Fruit fly (Drosophila melanogaster) whole organism, embryonic: Measurements from ENCODE around the gene CG6923.

Source experiments
- ATbp ChIP-seq: fragments of 200-800 bp; sonication (Bioruptor generic); optimal IDR thresholded peaks from 2 replicates; lab custom pipeline; 2017; ENCODE audit warnings: missing biosample characterization, mild to moderate bottlenecking, missing genetic modification characterization, missing genetic modification reagents
- Aef1 ChIP-seq: fragments of 200-800 bp; sonication (Bioruptor generic); IDR thresholded peaks from 3 replicates; pipeline ENCODE4 v1.3.6; 2022; ENCODE audit warnings: missing biosample characterization, missing genetic modification characterization
- Atf-2 ChIP-seq: fragments of 200-800 bp; sonication (Bioruptor generic); optimal IDR thresholded peaks from 2 replicates; lab custom pipeline; 2016; ENCODE audit warnings: missing biosample characterization, missing genetic modification characterization
- CG10462 ChIP-seq: fragments of 200-800 bp; sonication (Bioruptor generic); optimal IDR thresholded peaks from 2 replicates; lab custom pipeline; 2016; ENCODE audit warnings: missing biosample characterization, missing genetic modification characterization
- CG11456 ChIP-seq: fragments of 200-800 bp; sonication (Bioruptor generic); IDR thresholded peaks from 3 replicates; pipeline ENCODE4 v1.3.6; 2022; ENCODE audit warnings: missing biosample characterization, missing genetic modification characterization
- CG11695 ChIP-seq: fragments of 200-800 bp; sonication (Bioruptor generic); IDR thresholded peaks from 3 replicates; pipeline ENCODE4 v1.3.6; 2022; ENCODE audit warnings: missing biosample characterization, missing genetic modification characterization
- CG12104 ChIP-seq: fragments of 200-800 bp; sonication (Bioruptor generic); optimal IDR thresholded peaks from 3 replicates; lab custom pipeline; 2016; ENCODE audit warnings: missing biosample characterization, missing genetic modification characterization
- CG12155 ChIP-seq: fragments of 200-800 bp; sonication (Bioruptor generic); optimal IDR thresholded peaks from 3 replicates; lab custom pipeline; 2016; ENCODE audit warnings: missing biosample characterization, missing genetic modification characterization
- CG12391 ChIP-seq: fragments of 200-800 bp; sonication (Bioruptor generic); optimal IDR thresholded peaks from 3 replicates; lab custom pipeline; 2018; ENCODE audit warnings: missing biosample characterization, mild to moderate bottlenecking, missing genetic modification characterization, moderate library complexity
- CG12659 ChIP-seq: fragments of 200-800 bp; sonication (Bioruptor generic); optimal IDR thresholded peaks from 3 replicates; lab custom pipeline; 2017; ENCODE audit warnings: mild to moderate bottlenecking, missing biosample characterization, missing genetic modification reagents, missing genetic modification characterization
- CG13894 ChIP-seq: fragments of 200-800 bp; sonication (Bioruptor generic); optimal IDR thresholded peaks from 3 replicates; lab custom pipeline; 2018; ENCODE audit warnings: missing biosample characterization, mild to moderate bottlenecking, missing genetic modification characterization, moderate library complexity
- CG14965 ChIP-seq: fragments of 200-800 bp; sonication (Bioruptor generic); optimal IDR thresholded peaks from 2 replicates; lab custom pipeline; 2016; ENCODE audit warnings: missing biosample characterization, missing genetic modification characterization, borderline replicate concordance
- CG15011 ChIP-seq: fragments of 200-800 bp; sonication (Bioruptor generic); optimal IDR thresholded peaks from 3 replicates; lab custom pipeline; 2018; ENCODE audit warnings: missing biosample characterization, mild to moderate bottlenecking, missing genetic modification characterization
- CG1529 ChIP-seq: fragments of 200-800 bp; sonication (Bioruptor generic); optimal IDR thresholded peaks from 3 replicates; lab custom pipeline; 2018; ENCODE audit warnings: missing biosample characterization, missing genetic modification characterization
- CG17568 ChIP-seq: fragments of 200-800 bp; sonication (Bioruptor generic); optimal IDR thresholded peaks from 2 replicates; lab custom pipeline; 2018; ENCODE audit warnings: missing biosample characterization, mild to moderate bottlenecking, missing genetic modification characterization, moderate library complexity
- CG17912 ChIP-seq: fragments of 200-800 bp; sonication (Bioruptor generic); optimal IDR thresholded peaks from 2 replicates; lab custom pipeline; 2018; ENCODE audit warnings: missing biosample characterization, mild to moderate bottlenecking, missing genetic modification characterization
- CG18011 ChIP-seq: fragments of 200-800 bp; sonication (Bioruptor generic); optimal IDR thresholded peaks from 2 replicates; lab custom pipeline; 2017; ENCODE audit warnings: missing biosample characterization, missing genetic modification characterization, mild to moderate bottlenecking, moderate library complexity, missing genotype
- CG18619 ChIP-seq: fragments of 200-800 bp; sonication (Bioruptor generic); optimal IDR thresholded peaks from 3 replicates; lab custom pipeline; 2017; ENCODE audit warnings: missing biosample characterization, mild to moderate bottlenecking, missing genetic modification characterization
- CG2120 ChIP-seq: fragments of 200-800 bp; sonication (Bioruptor generic); optimal IDR thresholded peaks from 3 replicates; lab custom pipeline; 2016; ENCODE audit warnings: missing biosample characterization, missing genetic modification characterization
- CG32767 ChIP-seq: fragments of 200-800 bp; sonication (Bioruptor generic); IDR thresholded peaks from 2 replicates; pipeline ENCODE4 v1.3.6; 2022; ENCODE audit warnings: missing biosample characterization, missing genetic modification characterization
- CG3407 ChIP-seq: fragments of 200-800 bp; sonication (Bioruptor generic); optimal IDR thresholded peaks from 2 replicates; lab custom pipeline; 2018; ENCODE audit warnings: missing biosample characterization, mild to moderate bottlenecking, missing genetic modification characterization
- CG34422 ChIP-seq: fragments of 200-800 bp; sonication (Bioruptor generic); IDR thresholded peaks from 3 replicates; pipeline ENCODE4 v1.3.6; 2022; ENCODE audit warnings: missing biosample characterization, missing genetic modification characterization
- CG4404 ChIP-seq: fragments of 200-800 bp; sonication (Bioruptor generic); IDR thresholded peaks from 2 replicates; pipeline ENCODE4 v1.3.6; 2022; ENCODE audit warnings: missing biosample characterization, missing genetic modification characterization
- CG4617 ChIP-seq: fragments of 200-800 bp; sonication (Bioruptor generic); optimal IDR thresholded peaks from 3 replicates; lab custom pipeline; 2016; ENCODE audit warnings: missing biosample characterization, missing genetic modification characterization, borderline replicate concordance
- CG5953 ChIP-seq: fragments of 200-800 bp; sonication (Bioruptor generic); IDR thresholded peaks from 2 replicates; pipeline ENCODE4 v1.3.6; 2022; ENCODE audit warnings: missing biosample characterization, missing genetic modification characterization
- CG9817 ChIP-seq: fragments of 200-800 bp; sonication (Bioruptor generic); optimal IDR thresholded peaks from 2 replicates; lab custom pipeline; 2018; ENCODE audit warnings: missing biosample characterization, mild to moderate bottlenecking, missing genetic modification characterization, moderate library complexity
- CTCF ChIP-seq: fragments of 200-800 bp; sonication (Bioruptor generic); optimal IDR thresholded peaks from 2 replicates; lab custom pipeline; 2017; ENCODE audit warnings: missing biosample characterization, mild to moderate bottlenecking, missing genetic modification characterization, moderate library complexity
- GATAe ChIP-seq: fragments of 200-800 bp; sonication (Bioruptor generic); conservative IDR thresholded peaks from 2 replicates; pipeline ENCODE4 v1.3.6; 2022; ENCODE audit warnings: missing biosample characterization, missing genetic modification characterization
- HLH54F ChIP-seq: fragments of 200-800 bp; sonication (Bioruptor generic); optimal IDR thresholded peaks from 3 replicates; lab custom pipeline; 2016; ENCODE audit warnings: missing biosample characterization, missing genetic modification characterization
- Jarid2 ChIP-seq: fragments of 200-800 bp; sonication (Bioruptor generic); optimal IDR thresholded peaks from 3 replicates; lab custom pipeline; 2017; ENCODE audit warnings: mild to moderate bottlenecking, missing biosample characterization, missing genetic modification reagents, missing genetic modification characterization
- Lim3 ChIP-seq: fragments of 200-800 bp; sonication (Bioruptor generic); IDR thresholded peaks from 2 replicates; pipeline ENCODE4 v1.3.6; 2022; ENCODE audit warnings: missing biosample characterization, missing genetic modification characterization
- MESR4 ChIP-seq: fragments of 200-800 bp; sonication (Bioruptor generic); optimal IDR thresholded peaks from 2 replicates; lab custom pipeline; 2018; ENCODE audit warnings: missing biosample characterization, mild to moderate bottlenecking, missing genetic modification characterization, moderate library complexity
- Meics ChIP-seq: fragments of 200-800 bp; sonication (Bioruptor generic); optimal IDR thresholded peaks from 2 replicates; lab custom pipeline; 2017; ENCODE audit warnings: missing biosample characterization, mild to moderate bottlenecking, missing genetic modification characterization
- NK7.1 ChIP-seq: fragments of 200-800 bp; sonication (Bioruptor generic); optimal IDR thresholded peaks from 3 replicates; lab custom pipeline; 2016; ENCODE audit warnings: missing biosample characterization, missing genetic modification characterization
- Sox102F ChIP-seq: fragments of 200-800 bp; sonication (Bioruptor generic); optimal IDR thresholded peaks from 2 replicates; lab custom pipeline; 2018; ENCODE audit warnings: missing biosample characterization, mild to moderate bottlenecking, missing genetic modification characterization, moderate library complexity
- Usf ChIP-seq: fragments of 200-800 bp; sonication (Bioruptor generic); optimal IDR thresholded peaks from 2 replicates; lab custom pipeline; 2017; ENCODE audit warnings: missing genotype, missing biosample characterization, missing genetic modification characterization
- Vsx1 ChIP-seq: fragments of 200-800 bp; sonication (Bioruptor generic); optimal IDR thresholded peaks from 2 replicates; lab custom pipeline; 2017; ENCODE audit warnings: missing biosample characterization, mild to moderate bottlenecking, missing genetic modification characterization, missing genetic modification reagents
- Xbp1 ChIP-seq: fragments of 200-800 bp; sonication (Bioruptor generic); optimal IDR thresholded peaks from 3 replicates; lab custom pipeline; 2016; ENCODE audit warnings: missing biosample characterization, mild to moderate bottlenecking, missing genetic modification characterization
- ash1 ChIP-seq: fragments of 200-800 bp; sonication (Bioruptor generic); optimal IDR thresholded peaks from 2 replicates; lab custom pipeline; 2018; ENCODE audit warnings: missing biosample characterization, mild to moderate bottlenecking, missing genetic modification characterization
- cas ChIP-seq: fragments of 200-800 bp; sonication (Bioruptor generic); IDR thresholded peaks from 2 replicates; pipeline ENCODE4 v1.3.6; 2022; ENCODE audit warnings: missing biosample characterization, missing genetic modification characterization
- corto ChIP-seq: fragments of 200-800 bp; sonication (Bioruptor generic); optimal IDR thresholded peaks from 2 replicates; lab custom pipeline; 2016; ENCODE audit warnings: missing biosample characterization, mild to moderate bottlenecking, missing genetic modification characterization, moderate library complexity
- cwo ChIP-seq: fragments of 200-800 bp; sonication (Bioruptor generic); optimal IDR thresholded peaks from 3 replicates; lab custom pipeline; 2017; ENCODE audit warnings: missing biosample characterization, missing genetic modification characterization, mild to moderate bottlenecking, moderate library complexity, missing genetic modification reagents
- eve ChIP-seq, 2 experiments: fragments of >200 bp; optimal IDR thresholded peaks; 2 replicates each; lab custom pipeline; 2017; ENCODE audit warnings: missing biosample characterization in 2 of 2, missing genetic modification characterization in 2 of 2
- gcm ChIP-seq: fragments of 200-800 bp; sonication (Bioruptor generic); optimal IDR thresholded peaks from 2 replicates; lab custom pipeline; 2019; ENCODE audit warnings: missing biosample characterization, mild to moderate bottlenecking, missing genetic modification characterization, moderate library complexity
- gt ChIP-seq: fragments of 200-800 bp; sonication (Bioruptor generic); IDR thresholded peaks from 2 replicates; pipeline ENCODE4 v1.3.6; 2022; ENCODE audit warnings: missing biosample characterization, missing genetic modification characterization
- luna ChIP-seq: fragments of 200-800 bp; sonication (Bioruptor generic); optimal IDR thresholded peaks from 2 replicates; lab custom pipeline; 2016; ENCODE audit warnings: missing biosample characterization, missing genetic modification characterization
- run ChIP-seq: fragments of 200-800 bp; sonication (Bioruptor generic); optimal IDR thresholded peaks from 3 replicates; lab custom pipeline; 2018; ENCODE audit warnings: missing biosample characterization, mild to moderate bottlenecking, missing genetic modification characterization
- sens ChIP-seq: fragments of 200-800 bp; sonication (Bioruptor generic); peaks from one replicate; lab custom pipeline; 2016; ENCODE audit warnings: missing biosample characterization, missing genetic modification characterization
- sug ChIP-seq: fragments of 200-800 bp; optimal IDR thresholded peaks from 2 replicates; lab custom pipeline; 2019; ENCODE audit warnings: missing biosample characterization, mild to moderate bottlenecking, missing genetic modification characterization, moderate library complexity
- usp ChIP-seq: fragments of >200 bp; optimal IDR thresholded peaks from 2 replicates; lab custom pipeline; 2017; ENCODE audit warnings: missing biosample characterization, missing genetic modification characterization
- zen ChIP-seq: fragments of 200-800 bp; sonication (Bioruptor generic); optimal IDR thresholded peaks from 3 replicates; lab custom pipeline; 2018; ENCODE audit warnings: missing biosample characterization, mild to moderate bottlenecking, missing genetic modification characterization, moderate library complexity

CG6923 gene

DNA sequence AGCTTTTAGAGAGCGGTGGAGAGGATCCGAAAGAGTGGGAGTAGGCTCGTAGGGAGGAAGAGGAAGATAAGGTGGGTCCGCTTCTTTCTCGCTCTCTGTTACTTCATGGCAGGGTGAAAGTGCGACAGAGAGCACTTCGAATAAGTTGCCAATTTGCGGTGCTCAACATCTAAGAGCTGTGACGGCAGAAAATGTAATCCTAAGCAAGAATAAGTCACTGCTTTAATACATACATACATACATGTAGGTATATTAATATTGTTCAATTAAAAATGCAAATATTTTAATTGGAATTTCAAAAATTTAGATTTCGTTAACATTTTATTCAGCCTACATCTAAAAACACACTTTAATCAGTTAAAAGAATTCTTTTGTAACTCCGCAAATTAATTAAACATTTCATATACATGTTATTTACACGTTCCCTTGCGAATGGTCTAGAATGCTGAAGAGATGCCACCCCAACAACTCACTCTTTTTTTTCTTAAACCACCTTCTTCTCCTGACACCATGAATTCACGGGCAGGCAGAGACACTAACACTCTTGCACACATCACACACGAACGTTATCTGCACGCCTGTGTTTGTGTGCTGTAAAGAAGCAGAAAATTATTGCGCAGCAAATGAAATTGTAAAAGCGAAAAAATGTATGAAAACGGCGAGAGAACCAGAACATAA lies 8.8 kb upstream of the CG6923 start (continued):
- TF ChIP-seq CG4617 (GFP tag; lab: Kevin White, UChicago) (no peak), NK7.1 (no peak), CG18011 (GFP tag; lab: Kevin White, UChicago) (no peak), GATAe (no peak), CG12659 (GFP tag; lab: Kevin White, UChicago) (peak; percentile 45), Aef1 (no peak), usp (no peak), CG17912 (GFP tag; lab: Kevin White, UChicago) (no peak), gt (GFP tag; lab: Robert Waterston, UW) (no peak), Lim3 (no peak), CG10462 (GFP tag; lab: Kevin White, UChicago) (no peak), gcm (no peak), ATbp (GFP tag; lab: Kevin White, UChicago) (no peak), Meics (peak; percentile 44), Atf-2 (GFP tag; lab: Kevin White, UChicago) (no peak), corto (GFP tag; lab: Kevin White, UChicago) (no peak), CG14965 (GFP tag; lab: Kevin White, UChicago) (no peak), cas (GFP tag; lab: Robert Waterston, UW) (no peak), run (tag; lab: Kevin White, UChicago) (no peak), CG13894 (peak; percentile 19), CG12104 (GFP tag; lab: Kevin White, UChicago) (no peak), CG11695 (GFP tag; lab: Robert Waterston, UW) (no peak), CG2120 (GFP tag; lab: Kevin White, UChicago) (peak; percentile 55), zen (tag; lab: Kevin White, UChicago) (no peak), CG9817 (tag; lab: Kevin White, UChicago) (no peak), CTCF (GFP tag; lab: Kevin White, UChicago) (no peak), ash1 (GFP tag; lab: Kevin White, UChicago) (peak; percentile 0), CG12391 (peak; percentile 13), CG34422 (no peak), CG12155 (peak; percentile 0), Sox102F (GFP tag; lab: Kevin White, UChicago) (no peak), Usf (no peak), CG5953 (GFP tag; lab: Robert Waterston, UW) (no peak), luna (GFP tag; lab: Kevin White, UChicago) (no peak), sens (GFP tag; lab: Kevin White, UChicago) (peak; percentile 10), sug (peak; percentile 19), Vsx1 (GFP tag; lab: Kevin White, UChicago) (no peak), eve (GFP tag; optimal IDR thresholded peaks at IDR 0.05; lab: Kevin White, UChicago) (peak in 1 of 2 experiments; percentile 78), CG4404 (GFP tag; lab: Robert Waterston, UW) (no peak), MESR4 (GFP tag; lab: Kevin White, UChicago) (no peak), CG11456 (GFP tag; lab: Robert Waterston, UW) (no peak), CG15011 (peak; percentile 17), cwo (no peak), HLH54F (GFP tag; lab: Kevin White, UChicago) (no peak), CG17568 (GFP tag; lab: Kevin White, UChicago) (no peak), CG18619 (GFP tag; lab: Kevin White, UChicago) (peak; percentile 35), CG32767 (GFP tag; lab: Robert Waterston, UW) (no peak), Xbp1 (GFP tag; lab: Kevin White, UChicago) (no peak), CG3407 (GFP tag; lab: Kevin White, UChicago) (no peak), Jarid2 (GFP tag; lab: Kevin White, UChicago) (no peak), CG1529 (GFP tag; lab: Kevin White, UChicago) (no peak)
